Worm (Caenorhabditis elegans) whole organism, mixed stage, embryonic: ENCODE data around the gene C18E9.8.

Source experiments
- nhr-12 ChIP-seq: fragments of 150-350 bp; optimal IDR thresholded peaks from 2 replicates; lab custom pipeline; 2014; ENCODE audit warnings: missing biosample characterization, missing genetic modification characterization
- nhr-76 ChIP-seq: sonication (generic microtip); optimal IDR thresholded peaks from 2 replicates; lab custom pipeline; 2017; ENCODE audit warnings: missing biosample characterization, missing genetic modification characterization
- unc-62 ChIP-seq: fragments of 150-350 bp; optimal IDR thresholded peaks from 2 replicates; lab custom pipeline; 2014; ENCODE audit warnings: missing biosample characterization, missing genetic modification reagents, missing genetic modification characterization

DNA sequence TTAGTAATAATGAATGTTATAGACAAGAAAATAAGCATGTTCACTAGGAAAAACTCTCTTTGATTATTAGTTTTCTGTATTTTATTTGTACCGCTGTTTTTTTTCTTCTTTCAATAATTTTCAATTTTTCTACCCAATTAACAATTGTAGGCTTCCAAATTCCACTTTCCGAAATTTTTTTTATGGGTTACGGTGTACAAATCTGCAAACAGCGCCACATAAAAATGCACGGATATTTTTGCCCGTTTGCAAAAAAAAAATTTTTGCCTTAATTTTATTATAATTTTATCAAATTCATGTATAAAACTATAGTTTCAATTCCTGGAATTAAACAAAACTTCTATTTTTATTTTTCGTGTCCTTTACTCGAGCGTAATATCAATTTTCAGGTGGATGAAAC lies 4.9 kb upstream of the C18E9.8 start, which contains the start of gene ooc-5:
- no peak for TF ChIP-seq nhr-76
- no peak for TF ChIP-seq nhr-12 (tag; lab: Kevin White, UChicago)
- no peak for TF ChIP-seq unc-62 (GFP tag; lab: Kevin White, UChicago)
